Worm (Caenorhabditis elegans) whole organism, young adult: ENCODE data around the gene B0507.7.

ENCODE experiments used
- B0336.3 ChIP-seq: fragments of 200-800 bp; sonication (Bioruptor generic); IDR thresholded peaks from 2 replicates; pipeline ENCODE4 v1.3.6; 2022; ENCODE audit warnings: missing genetic modification characterization, missing compliant biosample characterization
- F37B4.10 ChIP-seq: fragments of 200-800 bp; sonication (Bioruptor generic); IDR thresholded peaks from 2 replicates; pipeline ENCODE4 v1.3.6; 2022; ENCODE audit warnings: missing genetic modification characterization, missing compliant biosample characterization
- F57A8.1 ChIP-seq: fragments of 200-800 bp; sonication (Bioruptor generic); optimal IDR thresholded peaks from 2 replicates; lab custom pipeline; 2018; ENCODE audit warnings: mild to moderate bottlenecking, missing genetic modification characterization, moderate library complexity, missing compliant biosample characterization
- cebp-1 ChIP-seq, 2 experiments: fragments of 200-800 bp in 1 of 2; sonication (Bioruptor generic) in 1 of 2; sonication (generic microtip) in 1 of 2; IDR thresholded peaks in 1 of 2; optimal IDR thresholded peaks in 1 of 2; 2 replicates each; pipeline versions ENCODE4 v1.3.6 to Lab custom; 2017 to 2022; ENCODE audit warnings: missing compliant biosample characterization in 2 of 2, missing genetic modification characterization in 2 of 2, mild to moderate bottlenecking in 1 of 2, missing genetic modification reagents in 1 of 2, moderate library complexity in 1 of 2
- nhr-120 ChIP-seq: fragments of 200-800 bp; sonication (Bioruptor generic); IDR thresholded peaks from 2 replicates; pipeline ENCODE4 v1.3.6; 2022; ENCODE audit warnings: missing genetic modification characterization, missing compliant biosample characterization
- nhr-90 ChIP-seq: sonication (generic microtip); optimal IDR thresholded peaks from 2 replicates; lab custom pipeline; 2016; ENCODE audit warnings: missing genotype, mild to moderate bottlenecking, missing genetic modification characterization, missing compliant biosample characterization
- unc-62 ChIP-seq: fragments of 150-350 bp; optimal IDR thresholded peaks from 2 replicates; lab custom pipeline; 2014; ENCODE audit warnings: missing biosample characterization, missing genetic modification reagents, missing genetic modification characterization

ce11 chrV:8768481-8768959, 10.0 kb upstream of the B0507.7 start, which contains the start of gene B0507.3:
- TF ChIP-seq cebp-1 (GFP tag; IDR thresholded peaks at IDR 0.05; lab: Robert Waterston, UW) (no peak), cebp-1 (tag; optimal IDR thresholded peaks at IDR 0.05; lab: Kevin White, UChicago) (no peak), unc-62 (GFP tag; lab: Kevin White, UChicago) (peak; percentile 85), nhr-90 (tag; lab: Kevin White, UChicago) (no peak), F37B4.10 (GFP tag; lab: Robert Waterston, UW) (no peak), B0336.3 (GFP tag; lab: Robert Waterston, UW) (no peak), nhr-120 (GFP tag; lab: Robert Waterston, UW) (no peak), F57A8.1 (no peak)
